Worm (Caenorhabditis elegans): ENCODE measurements around the gene sre-1.

The sre-1 gene

ce11 chrII:7709301-7709754, at the start of gene sre-1:
TSS of gene sre-1 (plus strand) at chrII:7709704.
- no peak for TF ChIP-seq unc-62 (GFP tag; optimal IDR thresholded peaks at IDR 0.05)

- TF ChIP-seq unc-62 (GFP tag; optimal IDR thresholded peaks at IDR 0.05) = no peak
Measured at ce11 chrII:7662008-7662686, 47.4 kb upstream of the sre-1 start, which contains the start of gene alfa-1. TSS of gene alfa-1 (minus strand) at chrII:7662522.

- no peak for TF ChIP-seq unc-62 (GFP tag; optimal IDR thresholded peaks at IDR 0.05)
Measured at ce11 chrII:7663028-7663427, 46.5 kb upstream of the sre-1 start.

ce11 chrII:7663704-7664660, 45.5 kb upstream of the sre-1 start, which contains the start of the genes F18A1.7 and rpa-1:
TSS of gene F18A1.7 (minus strand) at chrII:7663754.
TSS of gene rpa-1 (plus strand) at chrII:7664582.
- no peak for TF ChIP-seq unc-62 (GFP tag; optimal IDR thresholded peaks at IDR 0.05)

DNA sequence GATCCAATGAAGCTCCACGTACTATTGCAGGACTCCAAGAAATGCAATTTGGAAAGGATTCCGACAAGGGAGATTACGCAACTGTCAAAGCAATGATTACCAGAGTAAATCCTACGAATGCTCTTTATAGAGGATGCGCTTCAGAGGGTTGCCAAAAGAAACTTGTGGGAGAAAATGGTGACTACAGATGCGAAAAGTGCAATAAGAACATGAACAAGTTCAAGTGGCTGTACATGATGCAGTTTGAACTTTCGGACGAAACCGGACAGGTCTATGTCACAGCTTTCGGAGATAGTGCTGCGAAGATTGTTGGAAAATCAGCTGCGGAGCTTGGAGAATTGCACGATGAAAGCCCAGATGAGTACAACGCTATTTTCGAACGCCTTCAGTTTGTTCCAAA, 43.2 kb upstream of the sre-1 start:
- TF ChIP-seq unc-62 (GFP tag; optimal IDR thresholded peaks at IDR 0.05) = no peak

DNA sequence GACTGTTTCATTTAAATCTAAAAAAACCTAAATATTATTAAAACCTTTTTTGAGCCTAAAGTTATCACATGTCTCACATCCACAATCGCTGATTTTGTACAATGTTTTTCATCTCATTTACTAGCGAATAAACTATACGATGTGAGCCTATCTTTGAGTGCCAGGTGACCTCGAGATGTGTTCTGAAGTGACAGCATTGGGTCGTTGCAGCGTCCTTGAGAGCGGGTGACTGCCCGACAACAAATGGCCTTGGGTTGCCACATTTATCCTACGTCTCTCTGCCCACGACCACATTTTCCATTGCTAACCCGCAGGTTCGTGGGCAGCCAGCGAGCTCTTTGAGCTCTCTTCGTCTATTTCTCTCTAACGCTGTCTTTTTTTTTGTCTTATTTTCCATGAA, 42.5 kb upstream of the sre-1 start, which contains the start of gene lir-2:
Gene lir-2, plus strand, starts transcription at position 301 of the 400 bp plus-strand sequence.
- no peak for TF ChIP-seq unc-62 (GFP tag; optimal IDR thresholded peaks at IDR 0.05)

DNA sequence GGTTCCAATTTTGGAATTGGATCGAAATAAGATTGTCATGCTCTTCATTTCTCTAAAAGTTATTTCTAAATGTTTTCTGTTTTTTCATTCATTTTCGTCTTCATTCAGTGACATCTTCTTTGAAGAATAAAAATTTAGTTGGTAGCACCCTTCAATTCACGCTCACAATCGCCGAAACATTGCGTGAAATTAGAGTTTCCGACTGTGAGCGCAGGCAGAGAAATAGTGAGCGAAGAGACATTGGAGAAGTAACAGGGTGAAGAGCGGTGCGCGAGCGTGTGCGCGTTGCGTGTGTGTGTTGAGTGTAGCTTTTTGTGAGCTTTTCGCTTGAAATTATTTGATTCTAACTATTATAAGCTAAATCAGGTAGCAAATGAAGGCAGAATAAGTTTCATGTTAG, 40.1 kb upstream of the sre-1 start:
- no peak for TF ChIP-seq unc-62 (GFP tag; optimal IDR thresholded peaks at IDR 0.05)

DNA sequence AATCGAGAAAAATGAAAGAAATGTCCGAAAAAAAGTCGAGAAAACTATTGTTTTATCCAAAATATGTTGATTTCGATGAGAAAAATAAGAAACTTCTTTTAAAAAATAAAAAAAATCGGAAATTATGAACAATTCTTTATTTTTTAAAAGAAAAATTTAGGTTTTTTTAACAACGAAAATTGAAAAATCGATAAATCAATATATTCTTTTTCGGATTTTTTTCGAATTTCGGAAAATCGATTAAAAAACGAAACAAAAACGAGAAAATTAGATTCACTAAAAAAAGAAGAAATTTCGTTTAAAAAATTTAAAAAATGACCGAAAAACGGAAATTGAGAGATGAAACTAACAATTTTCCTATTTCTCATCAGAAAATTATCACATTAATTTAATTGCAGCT, 39.5 kb upstream of the sre-1 start:
- TF ChIP-seq unc-62 (GFP tag; optimal IDR thresholded peaks at IDR 0.05) = no peak

ce11 chrII:7671705-7672104, 37.8 kb upstream of the sre-1 start, which contains the start of gene lir-1:
TSS of gene lir-1 (plus strand) at chrII:7672005.
- TF ChIP-seq unc-62 (GFP tag; optimal IDR thresholded peaks at IDR 0.05) = no peak

- TF ChIP-seq unc-62 (GFP tag; optimal IDR thresholded peaks at IDR 0.05) = no peak
Measured at ce11 chrII:7675752-7676151, 33.8 kb upstream of the sre-1 start.

DNA sequence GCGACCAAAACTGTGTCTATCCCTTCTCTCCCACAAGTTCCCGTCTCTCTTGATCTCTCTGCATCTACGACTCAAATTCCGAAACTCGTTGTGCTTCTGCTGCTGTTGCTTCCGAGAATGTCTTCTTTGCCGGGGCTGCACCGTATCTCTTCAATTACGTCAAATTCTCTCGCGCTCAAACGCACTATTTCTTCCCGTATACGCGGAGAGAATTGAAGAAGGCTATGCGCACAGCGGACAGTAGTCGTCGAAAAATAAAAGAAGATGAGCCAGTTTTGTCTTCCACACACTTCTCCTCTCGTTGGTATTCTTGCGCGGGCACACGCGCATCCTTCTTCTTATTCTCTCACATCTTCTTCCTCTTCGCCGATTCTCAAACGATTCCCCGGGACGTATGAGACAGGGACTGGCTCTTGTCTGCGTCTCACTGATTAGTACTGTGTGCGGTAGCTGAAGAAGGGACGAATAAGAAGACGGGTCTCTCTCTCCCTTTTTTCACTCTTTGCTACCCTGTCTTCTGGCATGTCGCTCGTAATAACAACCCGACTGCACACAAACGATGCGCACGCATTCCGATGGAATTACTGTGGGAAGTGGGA, 33.1 kb upstream of the sre-1 start:
- TF ChIP-seq unc-62 (GFP tag; optimal IDR thresholded peaks at IDR 0.05) = no peak

- no peak for TF ChIP-seq unc-62 (GFP tag; optimal IDR thresholded peaks at IDR 0.05)
Measured at ce11 chrII:7678512-7678911, 31.0 kb upstream of the sre-1 start.

ce11 chrII:7679499-7680012, 29.9 kb upstream of the sre-1 start:
- no peak for TF ChIP-seq unc-62 (GFP tag; optimal IDR thresholded peaks at IDR 0.05)

DNA sequence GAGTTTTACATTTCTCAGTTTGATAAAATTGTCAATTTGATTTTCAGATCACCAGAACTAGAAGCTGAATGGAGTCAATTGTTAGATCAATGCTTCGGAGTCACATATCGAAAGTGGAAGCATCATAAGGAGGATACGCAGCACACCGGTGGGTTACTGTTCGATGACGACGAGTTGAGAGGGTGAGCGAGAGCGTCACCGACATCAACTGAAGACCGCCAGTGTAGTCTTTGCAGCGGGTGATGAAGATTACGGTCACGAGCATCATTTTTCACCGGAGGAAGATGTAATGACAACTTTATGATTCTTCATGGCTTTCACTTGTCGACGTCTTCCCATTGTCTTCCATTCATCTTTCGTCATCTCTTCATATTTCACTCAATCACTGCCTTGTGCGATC, 27.6 kb upstream of the sre-1 start, which contains the start of gene lin-26:
Gene lin-26, plus strand, starts transcription at position 301 of the 400 bp plus-strand sequence.
- no peak for TF ChIP-seq unc-62 (GFP tag; optimal IDR thresholded peaks at IDR 0.05)

- no peak for TF ChIP-seq unc-62 (GFP tag; optimal IDR thresholded peaks at IDR 0.05)
Measured at ce11 chrII:7682488-7682887, 27.0 kb upstream of the sre-1 start.

DNA sequence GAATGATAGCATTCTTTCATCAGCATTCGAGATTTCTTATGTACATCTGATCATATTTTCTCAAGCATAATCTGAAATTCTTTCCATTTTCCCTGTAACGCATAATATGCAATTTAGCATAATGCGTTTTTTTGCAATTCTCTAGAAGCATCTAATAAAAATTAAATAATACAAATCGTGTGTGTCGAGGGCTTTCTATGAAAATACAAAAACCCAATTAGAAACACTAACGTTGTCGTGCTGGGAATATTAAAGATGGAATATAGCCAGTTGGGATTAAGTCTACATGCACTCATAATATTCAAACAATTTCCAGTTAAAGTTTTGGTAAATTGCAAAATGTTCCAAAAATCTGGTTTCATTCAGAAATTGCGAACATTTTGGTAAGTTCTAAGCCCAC, 24.9 kb upstream of the sre-1 start, which contains the start of gene F18A1.1:
Gene F18A1.1, plus strand, starts transcription at position 301 of the 400 bp plus-strand sequence.
- no peak for TF ChIP-seq unc-62 (GFP tag; optimal IDR thresholded peaks at IDR 0.05)
